Fruit fly (Drosophila melanogaster) whole organism, pupa: ENCODE data around the gene Bub3.

Experiments used
- CG15710 ChIP-seq: fragments of 200-800 bp; sonication (Bioruptor generic); optimal IDR thresholded peaks from 2 replicates; lab custom pipeline; 2018; ENCODE audit warnings: missing biosample characterization, mild to moderate bottlenecking, missing genetic modification characterization, moderate library complexity
- CG17806 ChIP-seq: fragments of 200-800 bp; sonication (Bioruptor generic); optimal IDR thresholded peaks from 2 replicates; lab custom pipeline; 2018; ENCODE audit warnings: missing biosample characterization, mild to moderate bottlenecking, missing genetic modification characterization, moderate library complexity
- CG32121 ChIP-seq: fragments of 200-800 bp; sonication (Bioruptor generic); IDR thresholded peaks from 2 replicates; pipeline ENCODE4 v1.3.6; 2022; ENCODE audit warnings: missing biosample characterization, missing genetic modification characterization
- CG4496 ChIP-seq: fragments of 200-800 bp; sonication (Bioruptor generic); IDR thresholded peaks from 3 replicates; pipeline ENCODE4 v1.3.6; 2022; ENCODE audit warnings: missing biosample characterization, missing genetic modification characterization
- CG8159 ChIP-seq: fragments of 200-800 bp; sonication (Bioruptor generic); optimal IDR thresholded peaks from 3 replicates; lab custom pipeline; 2018; ENCODE audit warnings: missing biosample characterization, mild to moderate bottlenecking, missing genetic modification characterization, moderate library complexity
- CG8301 ChIP-seq: fragments of 200-800 bp; sonication (Bioruptor generic); optimal IDR thresholded peaks from 2 replicates; lab custom pipeline; 2018; ENCODE audit warnings: missing biosample characterization, mild to moderate bottlenecking, missing genetic modification characterization
- CG9948 ChIP-seq: fragments of 200-800 bp; sonication (Bioruptor generic); optimal IDR thresholded peaks from 2 replicates; lab custom pipeline; 2018; ENCODE audit warnings: missing biosample characterization, mild to moderate bottlenecking, missing genetic modification characterization, moderate library complexity

- TF ChIP-seq CG15710 (tag; lab: Kevin White, UChicago) (no peak), CG8301 (no peak), CG17806 (tag; lab: Kevin White, UChicago) (no peak), CG8159 (no peak), CG32121 (GFP tag; lab: Robert Waterston, UW) (no peak), CG9948 (tag; lab: Kevin White, UChicago) (no peak), CG4496 (GFP tag; lab: Robert Waterston, UW) (no peak)
Measured at dm6 chr3R:29718363-29718762, 43.1 kb upstream of the Bub3 start, which contains the start of gene CG15506.
